Worm (Caenorhabditis elegans) whole organism, L4 larva: ENCODE measurements around the gene Y46G5A.14.

Source experiments
- Y48G9A.11 ChIP-seq: fragments of 200-800 bp; sonication (Bioruptor generic); IDR thresholded peaks from 2 replicates; pipeline ENCODE4 v1.3.6; 2022; ENCODE audit warnings: missing genetic modification reagents, missing genetic modification characterization, missing compliant biosample characterization
- aly-2 ChIP-seq: sonication (generic microtip); optimal IDR thresholded peaks from 2 replicates; lab custom pipeline; 2018; ENCODE audit warnings: missing biosample characterization, missing genetic modification characterization
- lin-15B ChIP-seq: fragments of 150-350 bp; sonication (generic microtip); optimal IDR thresholded peaks from 3 replicates; lab custom pipeline; 2014; ENCODE audit warnings: missing biosample characterization, missing genetic modification characterization
- lir-3 ChIP-seq: sonication (generic microtip); optimal IDR thresholded peaks from 2 replicates; lab custom pipeline; 2016; ENCODE audit warnings: mild to moderate bottlenecking, missing genetic modification characterization, missing compliant biosample characterization
- mep-1 ChIP-seq: fragments of 150-350 bp; sonication (generic microtip); optimal IDR thresholded peaks from 3 replicates; lab custom pipeline; 2014; ENCODE audit warnings: missing biosample characterization, missing genetic modification characterization
- nhr-11 ChIP-seq: fragments of 150-350 bp; optimal IDR thresholded peaks from 2 replicates; lab custom pipeline; 2014; ENCODE audit warnings: missing biosample characterization, missing genetic modification characterization
- nhr-6 ChIP-seq: fragments of 150-350 bp; optimal IDR thresholded peaks from 2 replicates; lab custom pipeline; 2014; ENCODE audit warnings: missing biosample characterization, missing genetic modification characterization
- pha-4 ChIP-seq, 2 experiments: fragments of 150-350 bp in 1 of 2; fragments of 200-800 bp in 1 of 2; sonication (Bioruptor generic) in 1 of 2; IDR thresholded peaks in 1 of 2; optimal IDR thresholded peaks in 1 of 2; 2 replicates each; pipeline versions ENCODE4 v1.3.6 to Lab custom; 2014 to 2022; ENCODE audit warnings: missing genetic modification characterization in 2 of 2, missing genetic modification reagents in 2 of 2, missing biosample characterization in 1 of 2, missing compliant biosample characterization in 1 of 2

ce11 chrII:12756180-12756579 lies 18.3 kb upstream of the Y46G5A.14 start, which contains the start of the genes Y46G5A.7 and Y46G5A.8:
- TF ChIP-seq nhr-11 = no peak
- no peak for TF ChIP-seq aly-2 (tag; lab: Kevin White, UChicago)
- TF ChIP-seq lin-15B (tag; lab: Kevin White, UChicago) = no peak
- no peak for TF ChIP-seq Y48G9A.11 (GFP tag; lab: Robert Waterston, UW)
- TF ChIP-seq mep-1 (tag; lab: Kevin White, UChicago) = no peak
- TF ChIP-seq nhr-6 = no peak
- no peak for TF ChIP-seq pha-4 (GFP tag; IDR thresholded peaks at IDR 0.05; lab: Robert Waterston, UW)
- no peak for TF ChIP-seq pha-4 (tag; optimal IDR thresholded peaks at IDR 0.05; lab: Kevin White, UChicago)
- TF ChIP-seq lir-3 = no peak
